Fruit fly (Drosophila melanogaster) whole organism, embryonic: ENCODE measurements around the gene CG31639.

ENCODE experiments used
- Antp ChIP-seq: fragments of 200-800 bp; sonication (Bioruptor generic); optimal IDR thresholded peaks from 3 replicates; lab custom pipeline; 2016; ENCODE audit warnings: missing biosample characterization, missing genetic modification characterization
- CG1602 ChIP-seq: fragments of 200-800 bp; sonication (Bioruptor generic); optimal IDR thresholded peaks from 3 replicates; lab custom pipeline; 2016; ENCODE audit warnings: missing biosample characterization, missing genetic modification characterization
- CG1832 ChIP-seq: fragments of 200-800 bp; sonication (Bioruptor generic); optimal IDR thresholded peaks from 2 replicates; lab custom pipeline; 2017; ENCODE audit warnings: missing biosample characterization, mild to moderate bottlenecking, missing genetic modification characterization, inconsistent platforms
- CG2120 ChIP-seq: fragments of 200-800 bp; sonication (Bioruptor generic); optimal IDR thresholded peaks from 3 replicates; lab custom pipeline; 2016; ENCODE audit warnings: missing biosample characterization, missing genetic modification characterization
- CG43689 ChIP-seq: fragments of 200-800 bp; sonication (Bioruptor generic); IDR thresholded peaks from 2 replicates; pipeline ENCODE4 v1.3.6; 2022; ENCODE audit warnings: missing biosample characterization, missing genetic modification characterization
- CG4854 ChIP-seq: fragments of 200-800 bp; sonication (Bioruptor generic); optimal IDR thresholded peaks from 2 replicates; lab custom pipeline; 2016; ENCODE audit warnings: missing biosample characterization, missing genetic modification characterization, inconsistent platforms
- CG9932 ChIP-seq: fragments of 200-800 bp; sonication (Bioruptor generic); IDR thresholded peaks from 2 replicates; pipeline ENCODE4 v1.3.6; 2022; ENCODE audit warnings: missing biosample characterization, missing genetic modification characterization
- Hey ChIP-seq: fragments of 200-800 bp; sonication (Bioruptor generic); optimal IDR thresholded peaks from 3 replicates; lab custom pipeline; 2018; ENCODE audit warnings: missing biosample characterization, mild to moderate bottlenecking, missing genetic modification characterization
- Xrp1 ChIP-seq: fragments of 200-800 bp; sonication (Bioruptor generic); IDR thresholded peaks from 2 replicates; pipeline ENCODE4 v1.3.6; 2022; ENCODE audit warnings: missing biosample characterization, missing genetic modification characterization
- ems ChIP-seq: fragments of 200-800 bp; sonication (Bioruptor generic); optimal IDR thresholded peaks from 3 replicates; lab custom pipeline; 2016; ENCODE audit warnings: missing biosample characterization, missing genetic modification characterization
- odd ChIP-seq: fragments of 200-800 bp; sonication (Bioruptor generic); optimal IDR thresholded peaks from 2 replicates; lab custom pipeline; 2017; ENCODE audit warnings: missing biosample characterization, mild to moderate bottlenecking, missing genetic modification characterization
- pum ChIP-seq: fragments of 200-800 bp; sonication (Bioruptor generic); optimal IDR thresholded peaks from 2 replicates; lab custom pipeline; 2016; ENCODE audit warnings: missing biosample characterization, missing genetic modification characterization
- shn ChIP-seq: fragments of 200-800 bp; sonication (Bioruptor generic); optimal IDR thresholded peaks from 3 replicates; lab custom pipeline; 2016; ENCODE audit warnings: missing biosample characterization, missing genetic modification characterization

DNA sequence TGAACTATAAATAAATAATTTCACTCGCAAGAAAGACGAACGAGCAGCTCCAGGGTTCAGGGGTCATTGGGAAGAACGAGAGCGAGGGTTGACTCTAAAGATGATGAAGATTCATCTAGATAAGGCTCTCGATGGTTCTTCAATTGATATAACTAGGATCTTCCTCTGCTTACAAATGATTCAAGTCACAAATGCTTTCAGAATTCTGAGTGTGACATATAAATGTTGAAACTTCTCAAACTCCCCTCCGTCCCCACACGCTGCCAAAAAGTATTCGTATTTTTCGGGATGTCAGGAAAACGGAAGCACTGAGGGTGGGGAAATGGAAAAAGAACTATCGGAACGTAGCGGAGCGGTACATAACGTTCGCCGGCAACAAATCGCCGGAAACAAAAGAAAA is 16.2 kb upstream of the CG31639 start:
- no peak for TF ChIP-seq Xrp1 (GFP tag; lab: Robert Waterston, UW)
- TF ChIP-seq CG9932 (GFP tag; lab: Robert Waterston, UW): no peak
- TF ChIP-seq ems (GFP tag; lab: Kevin White, UChicago): no peak
- no peak for TF ChIP-seq CG4854 (GFP tag; lab: Kevin White, UChicago)
- TF ChIP-seq odd (GFP tag; lab: Kevin White, UChicago): no peak
- TF ChIP-seq CG1602 (GFP tag; lab: Kevin White, UChicago): no peak
- TF ChIP-seq pum (GFP tag; lab: Kevin White, UChicago): no peak
- TF ChIP-seq CG2120: peak; percentile 9
- no peak for TF ChIP-seq CG1832 (GFP tag; lab: Kevin White, UChicago)
- TF ChIP-seq Hey: no peak
- no peak for TF ChIP-seq Antp (GFP tag; lab: Kevin White, UChicago)
- TF ChIP-seq shn: no peak
- TF ChIP-seq CG43689 (GFP tag; lab: Robert Waterston, UW): no peak
